Worm (Caenorhabditis elegans): ENCODE results near the gene F01G10.6.

F01G10.6 gene

DNA sequence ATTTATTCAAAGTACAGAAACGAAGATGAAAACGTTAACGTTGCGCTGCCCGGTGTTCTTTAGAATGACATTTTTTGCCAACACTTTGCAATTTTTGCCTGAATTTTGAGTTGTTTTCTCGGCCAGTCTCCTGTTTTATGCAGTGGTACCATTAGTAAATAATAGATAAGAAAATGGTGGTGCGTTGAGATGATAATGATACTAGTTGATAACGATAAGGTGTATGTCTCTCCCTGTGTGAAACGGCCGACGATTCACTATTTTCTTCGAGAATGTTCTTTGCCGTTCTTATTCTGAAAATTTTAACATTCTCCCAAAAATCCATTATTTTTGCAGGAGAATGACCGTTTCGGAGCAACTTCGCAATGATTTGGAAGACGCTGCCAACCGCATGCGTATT, 15.8 kb upstream of the F01G10.6 start, which contains the start of gene tkt-1:
Gene tkt-1 (plus strand): TSS at position 337 of the 400 bp plus-strand sequence.
- TF ChIP-seq attf-4 (tag; optimal IDR thresholded peaks at IDR 0.05) = no peak
- TF ChIP-seq egl-27 (tag; optimal IDR thresholded peaks at IDR 0.05) = no peak
- TF ChIP-seq nhr-25 (tag; optimal IDR thresholded peaks at IDR 0.05; ENCODE audit: borderline replicate concordance, insufficient read depth) = no peak
- no peak for TF ChIP-seq hmg-1.1 (GFP tag; IDR thresholded peaks at IDR 0.05)
- TF ChIP-seq ZK337.2 (GFP tag; IDR thresholded peaks at IDR 0.05) = no peak
- TF ChIP-seq ztf-7 (tag; optimal IDR thresholded peaks at IDR 0.05) = no peak
- TF ChIP-seq daf-16 (GFP tag; optimal IDR thresholded peaks at IDR 0.05) = no peak
- TF ChIP-seq daf-16 (tag; optimal IDR thresholded peaks at IDR 0.05) = peak; percentile 94
- TF ChIP-seq dpl-1 (GFP tag; optimal IDR thresholded peaks at IDR 0.05) = no peak
- no peak for TF ChIP-seq ceh-62 (tag; optimal IDR thresholded peaks at IDR 0.05)
- no peak for TF ChIP-seq F37D6.2 (tag; optimal IDR thresholded peaks at IDR 0.05)
- TF ChIP-seq lim-7 (GFP tag; IDR thresholded peaks at IDR 0.05) = no peak
- TF ChIP-seq mxl-3 (GFP tag; optimal IDR thresholded peaks at IDR 0.05) = no peak
- TF ChIP-seq ctbp-1 (GFP tag; IDR thresholded peaks at IDR 0.05) = no peak
- no peak for TF ChIP-seq fkh-10 (GFP tag; optimal IDR thresholded peaks at IDR 0.05)
- TF ChIP-seq ceh-44 (GFP tag; IDR thresholded peaks at IDR 0.05) = no peak
- no peak for TF ChIP-seq Y5F2A.4 (GFP tag; optimal IDR thresholded peaks at IDR 0.05)
- TF ChIP-seq daf-19 (GFP tag; conservative IDR thresholded peaks at IDR 0.05) = no peak
- no peak for TF ChIP-seq unc-62 (GFP tag; optimal IDR thresholded peaks at IDR 0.05 in 1 of 2)
- no peak for TF ChIP-seq unc-62 (tag; optimal IDR thresholded peaks at IDR 0.05)
- TF ChIP-seq snpc-4 (tag; optimal IDR thresholded peaks at IDR 0.05) = no peak
- TF ChIP-seq mxl-2 (GFP tag; conservative IDR thresholded peaks at IDR 0.05) = no peak
- no peak for TF ChIP-seq madf-5 (GFP tag; IDR thresholded peaks at IDR 0.05)
- TF ChIP-seq gei-8 (GFP tag; optimal IDR thresholded peaks at IDR 0.05) = no peak
- peak; percentile 67 for TF ChIP-seq nhr-28 (tag; optimal IDR thresholded peaks at IDR 0.05)
- TF ChIP-seq ceh-32 (tag; optimal IDR thresholded peaks at IDR 0.05; ENCODE audit: poor library complexity) = no peak
- TF ChIP-seq ceh-20 (GFP tag; IDR thresholded peaks at IDR 0.05) = no peak
- peak; percentile 14 for TF ChIP-seq T20F7.1 (GFP tag; optimal IDR thresholded peaks at IDR 0.05)
- no peak for TF ChIP-seq nhr-6 (tag; optimal IDR thresholded peaks at IDR 0.05)
- TF ChIP-seq F26F4.8 (GFP tag; conservative IDR thresholded peaks at IDR 0.05) = no peak
- no peak for TF ChIP-seq sdz-12 (GFP tag; optimal IDR thresholded peaks at IDR 0.05)
- TF ChIP-seq daf-8 (GFP tag; IDR thresholded peaks at IDR 0.05) = no peak
- no peak for TF ChIP-seq T26A8.4 (GFP tag; IDR thresholded peaks at IDR 0.05)
- no peak for TF ChIP-seq dmd-8 (GFP tag; IDR thresholded peaks at IDR 0.05)
- no peak for TF ChIP-seq set-16 (GFP tag; IDR thresholded peaks at IDR 0.05)
- TF ChIP-seq lin-1 (GFP tag; IDR thresholded peaks at IDR 0.05) = no peak
- no peak for TF ChIP-seq lin-15B (tag; optimal IDR thresholded peaks at IDR 0.05)
- TF ChIP-seq zip-2 (tag; optimal IDR thresholded peaks at IDR 0.05) = no peak
- TF ChIP-seq F10B5.3 (tag; optimal IDR thresholded peaks at IDR 0.05) = no peak
- TF ChIP-seq R02D3.7 (tag; optimal IDR thresholded peaks at IDR 0.05) = no peak
- no peak for TF ChIP-seq aly-2 (tag; optimal IDR thresholded peaks at IDR 0.05)
- TF ChIP-seq egl-43 (GFP tag; IDR thresholded peaks at IDR 0.05) = no peak
- no peak for TF ChIP-seq unc-130 (GFP tag; optimal IDR thresholded peaks at IDR 0.05)
- TF ChIP-seq nhr-77 (tag; optimal IDR thresholded peaks at IDR 0.05) = peak; percentile 25
- no peak for TF ChIP-seq lin-29 (GFP tag; IDR thresholded peaks at IDR 0.05)
- no peak for TF ChIP-seq ceh-82 (tag; optimal IDR thresholded peaks at IDR 0.05)
- TF ChIP-seq ztf-11 (tag; optimal IDR thresholded peaks at IDR 0.05) = no peak
- TF ChIP-seq mes-2 (tag; optimal IDR thresholded peaks at IDR 0.05; ENCODE audit: poor library complexity, severe bottlenecking) = no peak
- TF ChIP-seq zfp-2 (tag; optimal IDR thresholded peaks at IDR 0.05) = no peak
- no peak for TF ChIP-seq F44E2.7 (GFP tag; IDR thresholded peaks at IDR 0.05)
- TF ChIP-seq lin-13 (GFP tag; optimal IDR thresholded peaks at IDR 0.05) = peak; percentile 10
- TF ChIP-seq fos-1 (tag; optimal IDR thresholded peaks at IDR 0.05) = no peak
- 0 out of 2 replicates have a peak, but pooled peaks have one; percentile 41 for TF ChIP-seq Y75B8A.6 (GFP tag; IDR thresholded peaks at IDR 0.05)
- no peak for TF ChIP-seq duxl-1 (tag; optimal IDR thresholded peaks at IDR 0.05; ENCODE audit: poor library complexity)

All from whole organism, L4 larva.